Fruit fly (Drosophila melanogaster) whole organism, prepupa: ENCODE data around the gene CG43338.

Experiments used
- CG10631 ChIP-seq: fragments of 200-800 bp; sonication (Bioruptor generic); optimal IDR thresholded peaks from 2 replicates; lab custom pipeline; 2016; ENCODE audit warnings: missing biosample characterization, missing genetic modification characterization
- CG11762 ChIP-seq: fragments of 200-800 bp; sonication (Bioruptor generic); optimal IDR thresholded peaks from 3 replicates; lab custom pipeline; 2016; ENCODE audit warnings: missing biosample characterization, missing genetic modification characterization; ENCODE audit not compliant: insufficient read depth
- CG15336 ChIP-seq: fragments of 200-800 bp; sonication (Bioruptor generic); IDR thresholded peaks from 2 replicates; pipeline ENCODE4 v1.3.6; 2022; ENCODE audit warnings: missing biosample characterization, missing genetic modification characterization
- CG1621 ChIP-seq: fragments of 200-800 bp; sonication (Bioruptor generic); optimal IDR thresholded peaks from 3 replicates; lab custom pipeline; 2018; ENCODE audit warnings: missing biosample characterization, mild to moderate bottlenecking, missing genetic modification characterization
- CG16779 ChIP-seq: fragments of 200-800 bp; sonication (Bioruptor generic); optimal IDR thresholded peaks from 3 replicates; lab custom pipeline; 2017; ENCODE audit warnings: missing biosample characterization, mild to moderate bottlenecking, missing genetic modification characterization
- CG3032 ChIP-seq: fragments of 200-800 bp; optimal IDR thresholded peaks from 2 replicates; lab custom pipeline; 2019; ENCODE audit warnings: missing biosample characterization, mild to moderate bottlenecking, missing genetic modification characterization, moderate library complexity
- CG31627 ChIP-seq: fragments of 200-800 bp; sonication (Bioruptor generic); optimal IDR thresholded peaks from 3 replicates; lab custom pipeline; 2016; ENCODE audit warnings: missing biosample characterization, missing genetic modification characterization
- CG32006 ChIP-seq: fragments of 200-800 bp; sonication (Bioruptor generic); optimal IDR thresholded peaks from 3 replicates; lab custom pipeline; 2017; ENCODE audit warnings: missing biosample characterization, mild to moderate bottlenecking, missing genetic modification characterization
- CG4318 ChIP-seq: fragments of 200-800 bp; sonication (Bioruptor generic); optimal IDR thresholded peaks from 3 replicates; lab custom pipeline; 2017; ENCODE audit warnings: missing biosample characterization, mild to moderate bottlenecking, missing genetic modification characterization
- CG6276 ChIP-seq: fragments of 200-800 bp; sonication (Bioruptor generic); optimal IDR thresholded peaks from 2 replicates; lab custom pipeline; 2017; ENCODE audit warnings: missing biosample characterization, mild to moderate bottlenecking, missing genetic modification characterization
- CG6792 ChIP-seq: fragments of 200-800 bp; sonication (Bioruptor generic); optimal IDR thresholded peaks from 3 replicates; lab custom pipeline; 2016; ENCODE audit warnings: missing biosample characterization, missing genetic modification characterization
- CG6808 ChIP-seq: fragments of 200-800 bp; sonication (Bioruptor generic); optimal IDR thresholded peaks from 3 replicates; lab custom pipeline; 2017; ENCODE audit warnings: missing biosample characterization, missing genetic modification characterization, mild to moderate bottlenecking, moderate library complexity, missing genetic modification reagents
- CG6854 ChIP-seq: fragments of 200-800 bp; sonication (Bioruptor generic); optimal IDR thresholded peaks from 2 replicates; lab custom pipeline; 2017; ENCODE audit warnings: missing biosample characterization, mild to moderate bottlenecking, missing genetic modification characterization
- CG7368 ChIP-seq: fragments of 200-800 bp; sonication (Bioruptor generic); optimal IDR thresholded peaks from 3 replicates; lab custom pipeline; 2016; ENCODE audit warnings: missing biosample characterization, missing genetic modification characterization
- CG9139 ChIP-seq: fragments of 200-800 bp; sonication (Bioruptor generic); optimal IDR thresholded peaks from 3 replicates; lab custom pipeline; 2017; ENCODE audit warnings: missing biosample characterization, mild to moderate bottlenecking, missing genetic modification characterization
- Eip75B ChIP-seq: fragments of 200-800 bp; sonication (Bioruptor generic); optimal IDR thresholded peaks from 3 replicates; lab custom pipeline; 2016; ENCODE audit warnings: missing biosample characterization, missing genetic modification characterization
- Eip78C ChIP-seq: fragments of 200-800 bp; sonication (Bioruptor generic); peaks from one replicate; lab custom pipeline; 2016; ENCODE audit warnings: missing biosample characterization, missing genetic modification characterization
- Eip93F ChIP-seq: fragments of 200-800 bp; sonication (Bioruptor generic); optimal IDR thresholded peaks from 2 replicates; lab custom pipeline; 2016; ENCODE audit warnings: missing biosample characterization, mild to moderate bottlenecking, missing genetic modification characterization
- Ets21C ChIP-seq: fragments of 200-800 bp; sonication (Bioruptor generic); optimal IDR thresholded peaks from 3 replicates; lab custom pipeline; 2016; ENCODE audit warnings: missing biosample characterization, missing genetic modification characterization
- Ets96B ChIP-seq: fragments of 200-800 bp; optimal IDR thresholded peaks from 2 replicates; lab custom pipeline; 2019; ENCODE audit warnings: missing biosample characterization, mild to moderate bottlenecking, missing genetic modification characterization, moderate library complexity
- Gug ChIP-seq: fragments of 200-800 bp; sonication (Bioruptor generic); IDR thresholded peaks from 2 replicates; pipeline ENCODE4 v1.3.6; 2022; ENCODE audit warnings: missing biosample characterization, missing genetic modification characterization
- Hr38 ChIP-seq: sonication (Bioruptor generic); optimal IDR thresholded peaks from 2 replicates; lab custom pipeline; 2016; ENCODE audit warnings: missing biosample characterization, missing genetic modification characterization
- Hr4 ChIP-seq: fragments of 200-800 bp; sonication (Bioruptor generic); optimal IDR thresholded peaks from 3 replicates; lab custom pipeline; 2016; ENCODE audit warnings: missing biosample characterization, missing genetic modification characterization
- Met ChIP-seq: fragments of 200-800 bp; sonication (Bioruptor generic); optimal IDR thresholded peaks from 3 replicates; lab custom pipeline; 2016; ENCODE audit warnings: missing biosample characterization, missing genetic modification characterization
- OdsH ChIP-seq: fragments of 200-800 bp; sonication (Bioruptor generic); optimal IDR thresholded peaks from 3 replicates; lab custom pipeline; 2016; ENCODE audit warnings: missing biosample characterization, missing genetic modification characterization
- Smox ChIP-seq: fragments of 200-800 bp; sonication (Bioruptor generic); optimal IDR thresholded peaks from 3 replicates; lab custom pipeline; 2016; ENCODE audit warnings: missing biosample characterization, missing genetic modification characterization
- Sox102F ChIP-seq: fragments of 200-800 bp; sonication (Bioruptor generic); optimal IDR thresholded peaks from 2 replicates; lab custom pipeline; 2016; ENCODE audit warnings: missing biosample characterization, mild to moderate bottlenecking, missing genetic modification characterization
- Sox14 ChIP-seq: fragments of 200-800 bp; sonication (Bioruptor generic); optimal IDR thresholded peaks from 3 replicates; lab custom pipeline; 2016; ENCODE audit warnings: missing biosample characterization, missing genetic modification characterization
- achi ChIP-seq: fragments of 200-800 bp; sonication (Bioruptor generic); optimal IDR thresholded peaks from 3 replicates; lab custom pipeline; 2016; ENCODE audit warnings: missing biosample characterization, missing genetic modification characterization
- cyc ChIP-seq: fragments of 200-800 bp; sonication (Bioruptor generic); optimal IDR thresholded peaks from 3 replicates; lab custom pipeline; 2016; ENCODE audit warnings: missing biosample characterization, missing genetic modification characterization
- dac ChIP-seq: fragments of 200-800 bp; sonication (Bioruptor generic); optimal IDR thresholded peaks from 2 replicates; lab custom pipeline; 2017; ENCODE audit warnings: missing biosample characterization, mild to moderate bottlenecking, missing genetic modification characterization
- dsx ChIP-seq: fragments of 200-800 bp; optimal IDR thresholded peaks from 3 replicates; lab custom pipeline; 2019; ENCODE audit warnings: missing biosample characterization, mild to moderate bottlenecking, missing genetic modification characterization, moderate library complexity; ENCODE audit not compliant: poor library complexity, severe bottlenecking
- eg ChIP-seq: fragments of 200-800 bp; sonication (Bioruptor generic); IDR thresholded peaks from 3 replicates; pipeline ENCODE4 v1.3.6; 2022; ENCODE audit warnings: missing biosample characterization, missing genetic modification characterization
- fd59A ChIP-seq: fragments of 200-800 bp; sonication (Bioruptor generic); optimal IDR thresholded peaks from 2 replicates; lab custom pipeline; 2017; ENCODE audit warnings: missing biosample characterization, mild to moderate bottlenecking, missing genetic modification characterization, missing genetic modification reagents
- fd85E ChIP-seq: fragments of 200-800 bp; sonication (Bioruptor generic); optimal IDR thresholded peaks from 3 replicates; lab custom pipeline; 2016; ENCODE audit warnings: missing biosample characterization, missing genetic modification characterization
- fkh ChIP-seq: fragments of 200-800 bp; sonication (Bioruptor generic); optimal IDR thresholded peaks from 3 replicates; lab custom pipeline; 2017; ENCODE audit warnings: missing biosample characterization, mild to moderate bottlenecking, missing genetic modification characterization, moderate library complexity
- lz ChIP-seq: fragments of 200-800 bp; sonication (Bioruptor generic); optimal IDR thresholded peaks from 3 replicates; lab custom pipeline; 2016; ENCODE audit warnings: missing biosample characterization, missing genetic modification characterization
- net ChIP-seq: fragments of 200-800 bp; sonication (Bioruptor generic); optimal IDR thresholded peaks from 3 replicates; lab custom pipeline; 2016; ENCODE audit warnings: missing biosample characterization, missing genetic modification characterization
- salr ChIP-seq, 2 experiments: fragments of 200-800 bp; sonication (Bioruptor generic); optimal IDR thresholded peaks; 3 replicates each; lab custom pipeline; 2016 to 2018; ENCODE audit warnings: missing biosample characterization in 2 of 2, missing genetic modification characterization in 2 of 2, mild to moderate bottlenecking in 1 of 2
- spab ChIP-seq: fragments of 200-800 bp; sonication (Bioruptor generic); optimal IDR thresholded peaks from 2 replicates; lab custom pipeline; 2017; ENCODE audit warnings: missing biosample characterization, mild to moderate bottlenecking, missing genetic modification characterization, missing genetic modification reagents
- ss ChIP-seq, 2 experiments: fragments of 200-800 bp; sonication (Bioruptor generic); optimal IDR thresholded peaks; 2 replicates in 1 of 2; 3 replicates in 1 of 2; lab custom pipeline; 2017 to 2018; ENCODE audit warnings: mild to moderate bottlenecking in 2 of 2, missing biosample characterization in 2 of 2, missing genetic modification characterization in 2 of 2, moderate library complexity in 1 of 2
- svp ChIP-seq: fragments of 200-800 bp; sonication (Bioruptor generic); peaks from one replicate; lab custom pipeline; 2016; ENCODE audit warnings: missing biosample characterization, missing genetic modification characterization
- topi ChIP-seq: fragments of 200-800 bp; sonication (Bioruptor generic); optimal IDR thresholded peaks from 3 replicates; lab custom pipeline; 2016; ENCODE audit warnings: missing biosample characterization, missing genetic modification characterization
- vri ChIP-seq: fragments of 200-800 bp; sonication (Bioruptor generic); optimal IDR thresholded peaks from 3 replicates; lab custom pipeline; 2016; ENCODE audit warnings: missing biosample characterization, mild to moderate bottlenecking, missing genetic modification characterization

Gene CG43338

DNA sequence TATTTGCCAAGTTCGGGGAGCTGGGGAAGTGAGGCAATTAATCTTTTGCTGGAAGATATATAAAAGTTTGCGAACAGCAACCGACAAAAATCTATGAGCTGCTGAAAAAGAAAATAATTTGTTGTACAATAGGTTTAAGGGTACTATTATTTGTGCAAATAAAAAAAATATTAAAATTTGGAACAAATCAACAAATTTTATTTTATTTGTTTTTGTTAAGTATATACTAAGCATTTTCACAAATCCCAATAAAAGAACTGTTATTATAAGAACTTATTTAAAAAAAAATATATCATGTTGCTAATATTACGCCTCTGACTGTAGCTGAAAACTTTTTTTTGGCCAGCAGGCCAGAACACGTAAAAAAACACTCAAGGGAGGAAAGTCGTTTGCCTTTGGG is 12.9 kb downstream of the CG43338 start:
- TF ChIP-seq Eip78C (GFP tag; lab: Kevin White, UChicago) (peak; percentile 61), Hr4 (GFP tag; lab: Kevin White, UChicago) (peak; percentile 1), achi (GFP tag; lab: Kevin White, UChicago) (no peak)

DNA sequence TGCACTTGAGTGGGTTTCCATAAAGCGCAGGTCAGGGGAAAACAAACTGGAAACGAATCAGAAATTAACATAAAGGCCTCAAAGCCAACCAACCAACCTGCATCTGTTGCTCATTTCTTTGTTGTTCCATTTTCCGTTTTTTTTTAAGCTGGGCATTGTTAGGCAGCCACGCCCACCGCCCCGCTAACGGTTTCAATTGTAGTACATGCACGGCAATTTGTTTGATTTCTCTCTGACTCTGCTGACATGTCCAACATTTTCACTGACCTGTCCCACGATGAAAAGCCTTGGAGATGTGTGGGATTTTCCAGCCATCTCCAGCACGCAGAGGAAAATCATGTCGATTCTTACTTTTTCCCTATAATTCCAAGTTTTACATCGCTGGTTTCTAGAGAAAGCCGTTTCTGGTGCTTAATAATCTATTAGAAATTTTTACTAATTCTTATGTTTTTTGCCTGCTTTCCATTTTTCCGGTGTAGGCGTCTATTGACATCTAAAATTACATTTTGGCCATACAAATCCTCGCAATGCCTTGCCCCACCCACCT is 14.3 kb downstream of the CG43338 start:
- TF ChIP-seq CG16779 (no peak), CG6792 (GFP tag; lab: Kevin White, UChicago) (no peak), CG6808 (GFP tag; lab: Kevin White, UChicago) (no peak), CG7368 (GFP tag; lab: Kevin White, UChicago) (no peak), svp (GFP tag; lab: Kevin White, UChicago) (peak; percentile 25), Hr38 (GFP tag; lab: Kevin White, UChicago) (no peak), Met (GFP tag; lab: Kevin White, UChicago) (no peak), CG6854 (GFP tag; lab: Kevin White, UChicago) (no peak), CG3032 (tag; lab: Kevin White, UChicago) (no peak), CG6276 (GFP tag; lab: Kevin White, UChicago) (no peak), lz (GFP tag; lab: Kevin White, UChicago) (no peak), CG11762 (no peak), CG31627 (no peak), OdsH (GFP tag; lab: Kevin White, UChicago) (no peak), CG32006 (GFP tag; lab: Kevin White, UChicago) (peak; percentile 6), Sox102F (GFP tag; lab: Kevin White, UChicago) (no peak), Gug (GFP tag; lab: Robert Waterston, UW) (no peak), CG1621 (tag; lab: Kevin White, UChicago) (no peak), eg (GFP tag; lab: Robert Waterston, UW) (peak; percentile 22; the same call in 1 of the 3 replicates), Eip78C (GFP tag; lab: Kevin White, UChicago) (peak; percentile 20), Eip93F (GFP tag; lab: Kevin White, UChicago) (no peak)
- TF ChIP-seq, all 60 proteins: peak for 4

DNA sequence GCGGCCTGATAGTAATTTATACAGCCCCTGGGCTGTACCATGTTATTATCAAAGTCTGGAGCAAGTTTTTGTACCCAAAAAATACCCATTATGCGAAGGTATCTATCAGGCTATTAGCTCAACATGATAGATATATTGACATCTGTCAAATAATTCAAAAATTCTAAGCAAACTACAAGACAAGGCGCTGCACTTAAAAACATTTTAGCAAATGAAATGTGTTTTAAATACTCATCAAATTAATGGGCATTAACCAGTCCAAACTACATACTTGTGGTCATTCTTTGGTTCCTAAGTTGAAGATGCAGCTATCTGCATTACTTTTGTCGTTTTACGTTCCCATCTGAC is 17.7 kb downstream of the CG43338 start:
- TF ChIP-seq CG1621 (tag; lab: Kevin White, UChicago) (peak; percentile 81), fkh (GFP tag; lab: Kevin White, UChicago) (no peak), fd85E (GFP tag; lab: Kevin White, UChicago) (no peak), Met (GFP tag; lab: Kevin White, UChicago) (peak; percentile 81), Eip93F (GFP tag; lab: Kevin White, UChicago) (peak; percentile 61), Sox102F (GFP tag; lab: Kevin White, UChicago) (peak; percentile 89), topi (GFP tag; lab: Kevin White, UChicago) (peak; percentile 95), CG6808 (GFP tag; lab: Kevin White, UChicago) (peak; percentile 73), eg (GFP tag; lab: Robert Waterston, UW) (peak; percentile 72; the same call in 2 of the 3 replicates), Ets96B (tag; lab: Kevin White, UChicago) (peak; percentile 85), CG16779 (no peak), cyc (GFP tag; lab: Kevin White, UChicago) (peak; percentile 94), spab (peak; percentile 79), CG31627 (peak; percentile 83), lz (GFP tag; lab: Kevin White, UChicago) (peak; percentile 82), ss (GFP tag; optimal IDR thresholded peaks at IDR 0.05; lab: Kevin White, UChicago) (peak; percentile 62 to 73), Smox (peak; percentile 92), CG9139 (GFP tag; lab: Kevin White, UChicago) (peak; percentile 48), vri (GFP tag; lab: Kevin White, UChicago) (peak; percentile 86), dac (no peak), CG15336 (GFP tag; lab: Robert Waterston, UW) (peak; percentile 68; the same call in 1 of the 2 replicates), Ets21C (GFP tag; lab: Kevin White, UChicago) (peak; percentile 90), CG4318 (GFP tag; lab: Kevin White, UChicago) (peak; percentile 29), Hr4 (GFP tag; lab: Kevin White, UChicago) (peak; percentile 63), dsx (GFP tag; lab: Kevin White, UChicago) (peak; percentile 85), CG10631 (GFP tag; lab: Kevin White, UChicago) (peak; percentile 78), salr (GFP tag; optimal IDR thresholded peaks at IDR 0.05; lab: Kevin White, UChicago) (peak; percentile 43 to 62), svp (GFP tag; lab: Kevin White, UChicago) (peak; percentile 97), Sox14 (peak; percentile 84), CG6854 (GFP tag; lab: Kevin White, UChicago) (no peak), net (peak; percentile 78), fd59A (GFP tag; lab: Kevin White, UChicago) (peak; percentile 70), Gug (GFP tag; lab: Robert Waterston, UW) (peak; percentile 35; the same call in 1 of the 2 replicates), CG11762 (peak; percentile 75), Eip75B (GFP tag; lab: Kevin White, UChicago) (peak; percentile 76)
